Worm (Caenorhabditis elegans): Measurements from ENCODE around the gene pkg-2.
A peak's percentile ranks its signal among the peaks of the same experiment; 100 is the strongest.

The pkg-2 gene

ce11 chrIV:8519949-8520348, 745 bp upstream of the pkg-2 start:
- TF ChIP-seq F13H6.1 (tag; optimal IDR thresholded peaks at IDR 0.05) (no peak), pha-4 (tag; optimal IDR thresholded peaks at IDR 0.05) (no peak), unc-42 (tag; optimal IDR thresholded peaks at IDR 0.05) (no peak), che-1 (tag; optimal IDR thresholded peaks at IDR 0.05) (no peak), lin-11 (tag; optimal IDR thresholded peaks at IDR 0.05) (no peak)

- TF ChIP-seq ets-4 (tag; optimal IDR thresholded peaks at IDR 0.05), result no peak
- TF ChIP-seq C08G9.2 (tag; optimal IDR thresholded peaks at IDR 0.05), result no peak
- TF ChIP-seq lim-6 (tag; optimal IDR thresholded peaks at IDR 0.05), result no peak
- no peak for TF ChIP-seq hlh-30 (tag; optimal IDR thresholded peaks at IDR 0.05; ENCODE audit: insufficient read depth)
- TF ChIP-seq hlh-6 (tag; optimal IDR thresholded peaks at IDR 0.05), result no peak
- no peak for TF ChIP-seq ceh-18 (tag; optimal IDR thresholded peaks at IDR 0.05)
Observed at ce11 chrIV:8523981-8524380, 3.3 kb downstream of the pkg-2 start.

DNA sequence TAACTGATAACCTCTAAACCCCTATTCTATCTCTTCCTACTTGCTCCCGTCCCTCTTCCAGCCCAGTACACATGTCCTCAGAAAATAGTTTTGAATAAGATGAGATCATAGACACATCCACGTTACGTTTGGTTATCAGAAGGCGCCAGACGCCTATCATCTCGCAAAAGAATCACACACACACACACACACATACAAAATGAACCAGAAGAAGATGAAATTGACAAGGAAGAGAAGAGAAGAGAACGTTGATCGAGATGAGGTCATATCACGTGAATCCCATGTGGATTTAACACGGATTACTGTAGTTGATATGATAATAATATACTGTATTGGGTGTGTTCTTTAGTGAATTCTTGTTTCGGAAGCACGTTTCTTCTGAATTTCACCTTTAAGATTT, 5.4 kb downstream of the pkg-2 start:
- TF ChIP-seq lin-11 (tag; optimal IDR thresholded peaks at IDR 0.05) (no peak), C08G9.2 (tag; optimal IDR thresholded peaks at IDR 0.05) (no peak), odd-2 (tag; optimal IDR thresholded peaks at IDR 0.05) (no peak), madf-2 (tag; optimal IDR thresholded peaks at IDR 0.05) (no peak), unc-55 (GFP tag; optimal IDR thresholded peaks at IDR 0.05) (peak; percentile 73), ceh-18 (tag; optimal IDR thresholded peaks at IDR 0.05) (peak; percentile 73), K02D7.2 (tag; optimal IDR thresholded peaks at IDR 0.05) (no peak), ceh-9 (tag; optimal IDR thresholded peaks at IDR 0.05) (no peak), sdc-2 (tag; optimal IDR thresholded peaks at IDR 0.05) (no peak), ceh-34 (tag; optimal IDR thresholded peaks at IDR 0.05) (no peak), elt-4 (tag; optimal IDR thresholded peaks at IDR 0.05) (no peak), fkh-10 (GFP tag; optimal IDR thresholded peaks at IDR 0.05) (no peak), unc-3 (GFP tag; conservative IDR thresholded peaks at IDR 0.05) (no peak), unc-3 (tag; optimal IDR thresholded peaks at IDR 0.05) (no peak)

- TF ChIP-seq C08G9.2 (tag; optimal IDR thresholded peaks at IDR 0.05) (no peak), gmeb-2 (tag; optimal IDR thresholded peaks at IDR 0.05) (no peak), K02D7.2 (tag; optimal IDR thresholded peaks at IDR 0.05) (no peak), unc-3 (GFP tag; conservative IDR thresholded peaks at IDR 0.05) (no peak), unc-3 (tag; optimal IDR thresholded peaks at IDR 0.05) (no peak), Y22D7AL.16 (tag; optimal IDR thresholded peaks at IDR 0.05) (no peak), dmd-4 (tag; optimal IDR thresholded peaks at IDR 0.05; ENCODE audit: borderline replicate concordance) (no peak), unc-86 (tag; optimal IDR thresholded peaks at IDR 0.05) (no peak), ama-1 (optimal IDR thresholded peaks at IDR 0.05) (no peak), syd-9 (tag; optimal IDR thresholded peaks at IDR 0.05) (no peak), ceh-34 (tag; optimal IDR thresholded peaks at IDR 0.05) (no peak), ahr-1 (tag; optimal IDR thresholded peaks at IDR 0.05) (no peak), ref-2 (tag; optimal IDR thresholded peaks at IDR 0.05) (no peak), lin-11 (tag; optimal IDR thresholded peaks at IDR 0.05) (no peak)
Observed at ce11 chrIV:8526579-8526978, 5.9 kb downstream of the pkg-2 start.

DNA sequence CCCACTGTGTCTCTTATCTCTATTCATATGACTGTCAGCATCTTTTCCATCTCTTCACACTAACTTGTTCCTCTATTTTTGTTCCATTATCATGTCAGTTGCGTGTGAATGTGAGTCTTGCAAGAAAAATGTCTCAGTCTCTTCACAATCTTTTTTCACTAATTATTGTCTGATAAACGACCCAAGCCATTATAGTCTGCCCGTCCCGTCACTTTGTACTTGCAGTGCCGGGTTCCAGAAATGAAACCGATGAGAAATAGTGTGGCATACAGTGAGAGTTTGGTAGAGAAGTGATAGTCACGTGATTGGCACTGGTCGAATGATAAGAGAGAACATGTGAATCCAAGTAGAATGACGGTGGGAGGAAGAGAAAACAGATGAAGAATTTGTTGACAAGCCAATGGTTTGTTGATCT, 6.9 kb downstream of the pkg-2 start:
- TF ChIP-seq elt-2 (tag; optimal IDR thresholded peaks at IDR 0.05), result peak; percentile 95
- TF ChIP-seq pqm-1 (tag; optimal IDR thresholded peaks at IDR 0.05), result peak; percentile 51
- peak; percentile 3 for TF ChIP-seq rnt-1 (tag; optimal IDR thresholded peaks at IDR 0.05)
- TF ChIP-seq hlh-8 (tag; optimal IDR thresholded peaks at IDR 0.05), result no peak
- no peak for TF ChIP-seq hlh-6 (tag; optimal IDR thresholded peaks at IDR 0.05)
- TF ChIP-seq ceh-18 (tag; optimal IDR thresholded peaks at IDR 0.05), result peak; percentile 68
- no peak for TF ChIP-seq unc-42 (tag; optimal IDR thresholded peaks at IDR 0.05)
- peak; percentile 82 for TF ChIP-seq hlh-30 (tag; optimal IDR thresholded peaks at IDR 0.05; ENCODE audit: insufficient read depth)

ce11 chrIV:8528345-8528744, 7.7 kb downstream of the pkg-2 start:
- TF ChIP-seq hlh-15 (tag; optimal IDR thresholded peaks at IDR 0.05) (no peak), elt-2 (tag; optimal IDR thresholded peaks at IDR 0.05) (peak; percentile 9)

Data from whole organism, late embryonic.